Fruit fly (Drosophila melanogaster) whole organism, embryonic: ENCODE data around the gene Rassf.

Experiments used
- CG10321 ChIP-seq: fragments of 200-800 bp; sonication (Bioruptor generic); IDR thresholded peaks from 2 replicates; pipeline ENCODE4 v1.3.6; 2022; ENCODE audit warnings: missing biosample characterization, missing genetic modification characterization
- CG15479 ChIP-seq: fragments of 200-800 bp; sonication (Bioruptor generic); optimal IDR thresholded peaks from 3 replicates; lab custom pipeline; 2019; ENCODE audit warnings: missing biosample characterization, mild to moderate bottlenecking, missing genetic modification characterization, moderate library complexity
- CG1602 ChIP-seq: fragments of 200-800 bp; sonication (Bioruptor generic); optimal IDR thresholded peaks from 3 replicates; lab custom pipeline; 2016; ENCODE audit warnings: missing biosample characterization, missing genetic modification characterization
- CG17328 ChIP-seq: fragments of 200-800 bp; sonication (Bioruptor generic); IDR thresholded peaks from 2 replicates; pipeline ENCODE4 v1.3.6; 2022; ENCODE audit warnings: missing biosample characterization, missing genetic modification characterization
- CG17361 ChIP-seq: fragments of 200-800 bp; sonication (Bioruptor generic); IDR thresholded peaks from 3 replicates; pipeline ENCODE4 v1.3.6; 2022; ENCODE audit warnings: missing biosample characterization, missing genetic modification characterization
- CG18262 ChIP-seq: fragments of 200-800 bp; optimal IDR thresholded peaks from 3 replicates; lab custom pipeline; 2019; ENCODE audit warnings: missing biosample characterization, mild to moderate bottlenecking, missing genetic modification characterization, moderate library complexity
- CG18764 ChIP-seq: fragments of 200-800 bp; sonication (Bioruptor generic); optimal IDR thresholded peaks from 3 replicates; lab custom pipeline; 2016; ENCODE audit warnings: missing biosample characterization, missing genetic modification characterization
- CG2120 ChIP-seq: fragments of 200-800 bp; sonication (Bioruptor generic); optimal IDR thresholded peaks from 3 replicates; lab custom pipeline; 2016; ENCODE audit warnings: missing biosample characterization, missing genetic modification characterization
- CG2712 ChIP-seq: fragments of 200-800 bp; optimal IDR thresholded peaks from 3 replicates; lab custom pipeline; 2019; ENCODE audit warnings: missing biosample characterization, mild to moderate bottlenecking, missing genetic modification characterization, moderate library complexity
- CG3065 ChIP-seq: fragments of 200-800 bp; sonication (Bioruptor generic); optimal IDR thresholded peaks from 2 replicates; lab custom pipeline; 2016; ENCODE audit warnings: missing biosample characterization, missing genetic modification characterization
- CG32767 ChIP-seq: fragments of 200-800 bp; sonication (Bioruptor generic); IDR thresholded peaks from 2 replicates; pipeline ENCODE4 v1.3.6; 2022; ENCODE audit warnings: missing biosample characterization, missing genetic modification characterization
- CG4404 ChIP-seq: fragments of 200-800 bp; sonication (Bioruptor generic); IDR thresholded peaks from 2 replicates; pipeline ENCODE4 v1.3.6; 2022; ENCODE audit warnings: missing biosample characterization, missing genetic modification characterization
- CG7928 ChIP-seq: fragments of 200-800 bp; sonication (Bioruptor generic); optimal IDR thresholded peaks from 2 replicates; lab custom pipeline; 2017; ENCODE audit warnings: missing biosample characterization, mild to moderate bottlenecking, missing genetic modification characterization
- CG7987 ChIP-seq: fragments of 200-800 bp; sonication (Bioruptor generic); optimal IDR thresholded peaks from 2 replicates; lab custom pipeline; 2018; ENCODE audit warnings: missing biosample characterization, mild to moderate bottlenecking, missing genetic modification characterization, moderate library complexity
- CG9215 ChIP-seq: fragments of 200-800 bp; sonication (Bioruptor generic); IDR thresholded peaks from 2 replicates; pipeline ENCODE4 v1.3.6; 2022; ENCODE audit warnings: missing biosample characterization, missing genetic modification characterization
- CG9727 ChIP-seq: fragments of 200-800 bp; sonication (Bioruptor generic); optimal IDR thresholded peaks from 3 replicates; lab custom pipeline; 2017; ENCODE audit warnings: missing biosample characterization, mild to moderate bottlenecking, missing genetic modification characterization
- Dek ChIP-seq: fragments of 200-800 bp; sonication (Bioruptor generic); optimal IDR thresholded peaks from 3 replicates; lab custom pipeline; 2019; ENCODE audit warnings: missing biosample characterization, mild to moderate bottlenecking, missing genetic modification characterization, moderate library complexity
- ERR ChIP-seq: fragments of 200-800 bp; sonication (Bioruptor generic); optimal IDR thresholded peaks from 2 replicates; lab custom pipeline; 2016; ENCODE audit warnings: missing biosample characterization, missing genetic modification characterization
- Hmx ChIP-seq: fragments of 200-800 bp; sonication (Bioruptor generic); optimal IDR thresholded peaks from 2 replicates; lab custom pipeline; 2016; ENCODE audit warnings: missing biosample characterization, missing genetic modification characterization
- NC2α ChIP-seq: fragments of 200-800 bp; sonication (Bioruptor generic); optimal IDR thresholded peaks from 2 replicates; lab custom pipeline; 2016; ENCODE audit warnings: missing biosample characterization, missing genetic modification characterization
- Nf-YB ChIP-seq: fragments of 200-800 bp; sonication (Bioruptor generic); optimal IDR thresholded peaks from 3 replicates; lab custom pipeline; 2019; ENCODE audit warnings: missing biosample characterization, mild to moderate bottlenecking, missing genetic modification characterization, moderate library complexity
- Poxn ChIP-seq: fragments of 200-800 bp; sonication (Bioruptor generic); IDR thresholded peaks from 2 replicates; pipeline ENCODE4 v1.3.6; 2022; ENCODE audit warnings: missing biosample characterization, missing genetic modification characterization
- Side ChIP-seq: fragments of 200-800 bp; sonication (Bioruptor generic); optimal IDR thresholded peaks from 2 replicates; lab custom pipeline; 2016; ENCODE audit warnings: missing biosample characterization, missing genetic modification characterization
- Six4 ChIP-seq: fragments of 200-800 bp; sonication (Bioruptor generic); optimal IDR thresholded peaks from 2 replicates; lab custom pipeline; 2016; ENCODE audit warnings: missing biosample characterization, missing genetic modification characterization
- Sox100B ChIP-seq: fragments of 200-800 bp; sonication (Bioruptor generic); optimal IDR thresholded peaks from 3 replicates; lab custom pipeline; 2018; ENCODE audit warnings: missing biosample characterization, mild to moderate bottlenecking, missing genetic modification characterization
- Sry-β ChIP-seq: fragments of 200-800 bp; sonication (Bioruptor generic); optimal IDR thresholded peaks from 2 replicates; lab custom pipeline; 2018; ENCODE audit warnings: missing biosample characterization, mild to moderate bottlenecking, missing genetic modification characterization, moderate library complexity
- TFAM ChIP-seq: fragments of 200-800 bp; sonication (Bioruptor generic); optimal IDR thresholded peaks from 2 replicates; lab custom pipeline; 2017; ENCODE audit warnings: missing biosample characterization, missing genetic modification characterization, inconsistent platforms
- Xbp1 ChIP-seq: fragments of 200-800 bp; sonication (Bioruptor generic); optimal IDR thresholded peaks from 3 replicates; lab custom pipeline; 2016; ENCODE audit warnings: missing biosample characterization, mild to moderate bottlenecking, missing genetic modification characterization
- Xrp1 ChIP-seq: fragments of 200-800 bp; sonication (Bioruptor generic); IDR thresholded peaks from 2 replicates; pipeline ENCODE4 v1.3.6; 2022; ENCODE audit warnings: missing biosample characterization, missing genetic modification characterization
- aop ChIP-seq: fragments of 200-800 bp; sonication (Bioruptor generic); IDR thresholded peaks from 2 replicates; pipeline ENCODE4 v1.3.6; 2022; ENCODE audit warnings: missing biosample characterization, missing genetic modification characterization
- bab2 ChIP-seq: fragments of 200-800 bp; sonication (Bioruptor generic); optimal IDR thresholded peaks from 2 replicates; lab custom pipeline; 2016; ENCODE audit warnings: missing biosample characterization, missing genetic modification characterization
- bbx ChIP-seq: fragments of 200-800 bp; sonication (Bioruptor generic); IDR thresholded peaks from 2 replicates; pipeline ENCODE4 v1.3.6; 2022; ENCODE audit warnings: missing biosample characterization, missing genetic modification characterization; ENCODE audit not compliant: partially characterized antibody
- cg ChIP-seq: fragments of 200-800 bp; sonication (Bioruptor generic); optimal IDR thresholded peaks from 3 replicates; lab custom pipeline; 2019; ENCODE audit warnings: missing biosample characterization, mild to moderate bottlenecking, missing genetic modification characterization, moderate library complexity
- corto ChIP-seq: fragments of 200-800 bp; sonication (Bioruptor generic); optimal IDR thresholded peaks from 2 replicates; lab custom pipeline; 2016; ENCODE audit warnings: missing biosample characterization, mild to moderate bottlenecking, missing genetic modification characterization, moderate library complexity
- dm ChIP-seq: fragments of 200-800 bp; sonication (Bioruptor generic); optimal IDR thresholded peaks from 3 replicates; lab custom pipeline; 2016; ENCODE audit warnings: missing biosample characterization, missing genetic modification characterization
- ewg ChIP-seq: fragments of 200-800 bp; sonication (Bioruptor generic); optimal IDR thresholded peaks from 3 replicates; lab custom pipeline; 2017; ENCODE audit warnings: mild to moderate bottlenecking, missing biosample characterization, missing genetic modification reagents, missing genetic modification characterization
- fd102C ChIP-seq: fragments of 200-800 bp; sonication (Bioruptor generic); optimal IDR thresholded peaks from 2 replicates; lab custom pipeline; 2018; ENCODE audit warnings: missing biosample characterization, mild to moderate bottlenecking, missing genetic modification characterization, moderate library complexity
- gcm ChIP-seq: fragments of 200-800 bp; sonication (Bioruptor generic); optimal IDR thresholded peaks from 2 replicates; lab custom pipeline; 2019; ENCODE audit warnings: missing biosample characterization, mild to moderate bottlenecking, missing genetic modification characterization, moderate library complexity
- hkb ChIP-seq, 2 experiments: fragments of 200-800 bp in 1 of 2; fragments of >200 bp in 1 of 2; sonication (Bioruptor generic) in 1 of 2; IDR thresholded peaks in 1 of 2; optimal IDR thresholded peaks in 1 of 2; 2 replicates each; pipeline versions ENCODE4 v1.3.6 to Lab custom; 2017 to 2022; ENCODE audit warnings: missing biosample characterization in 1 of 2, missing genetic modification characterization in 1 of 2
- ken ChIP-seq: fragments of 200-800 bp; sonication (Bioruptor generic); IDR thresholded peaks from 3 replicates; pipeline ENCODE4 v1.3.6; 2022; ENCODE audit warnings: missing biosample characterization, missing genetic modification characterization
- lola ChIP-seq, 3 experiments: fragments of >200 bp in 2 of 3; fragments of 200-800 bp in 1 of 3; sonication (Bioruptor generic) in 1 of 3; optimal IDR thresholded peaks; 2 replicates each; lab custom pipeline; 2017 to 2019; ENCODE audit warnings: missing biosample characterization in 3 of 3, missing genetic modification characterization in 3 of 3, mild to moderate bottlenecking in 1 of 3, moderate library complexity in 1 of 3
- luna ChIP-seq: fragments of 200-800 bp; sonication (Bioruptor generic); optimal IDR thresholded peaks from 2 replicates; lab custom pipeline; 2016; ENCODE audit warnings: missing biosample characterization, missing genetic modification characterization
- pita ChIP-seq: fragments of 200-800 bp; sonication (Bioruptor generic); optimal IDR thresholded peaks from 2 replicates; lab custom pipeline; 2017; ENCODE audit warnings: missing biosample characterization, mild to moderate bottlenecking, missing genetic modification characterization
- repo ChIP-seq: fragments of 200-800 bp; sonication (Bioruptor generic); optimal IDR thresholded peaks from 2 replicates; lab custom pipeline; 2016; ENCODE audit warnings: missing biosample characterization, missing genetic modification characterization
- sens ChIP-seq: fragments of 200-800 bp; sonication (Bioruptor generic); peaks from one replicate; lab custom pipeline; 2016; ENCODE audit warnings: missing biosample characterization, missing genetic modification characterization
- shn ChIP-seq: fragments of 200-800 bp; sonication (Bioruptor generic); optimal IDR thresholded peaks from 3 replicates; lab custom pipeline; 2016; ENCODE audit warnings: missing biosample characterization, missing genetic modification characterization
- tgo ChIP-seq: fragments of 200-800 bp; sonication (Bioruptor generic); IDR thresholded peaks from 3 replicates; pipeline ENCODE4 v1.3.6; 2022; ENCODE audit warnings: missing biosample characterization, missing genetic modification characterization
- trem ChIP-seq: fragments of 200-800 bp; optimal IDR thresholded peaks from 3 replicates; lab custom pipeline; 2019; ENCODE audit warnings: missing biosample characterization, mild to moderate bottlenecking, missing genetic modification characterization, moderate library complexity
- twi ChIP-seq: fragments of 200-800 bp; optimal IDR thresholded peaks from 2 replicates; lab custom pipeline; 2019; ENCODE audit warnings: missing biosample characterization, mild to moderate bottlenecking, missing genetic modification characterization, moderate library complexity
- zfh1 ChIP-seq: fragments of 200-800 bp; sonication (Bioruptor generic); IDR thresholded peaks from 3 replicates; pipeline ENCODE4 v1.3.6; 2022; ENCODE audit warnings: missing biosample characterization, missing genetic modification characterization

The Rassf gene

dm6 chr3R:23133301-23133828, 15.6 kb upstream of the Rassf start (continued):
- TF ChIP-seq NC2α (GFP tag; lab: Kevin White, UChicago): no peak
- TF ChIP-seq Sry-β (GFP tag; lab: Kevin White, UChicago): no peak
- peak; percentile 34; the same call in 1 of the 3 replicates for TF ChIP-seq zfh1 (GFP tag; lab: Robert Waterston, UW)
- TF ChIP-seq CG18764 (GFP tag; lab: Kevin White, UChicago): no peak
- TF ChIP-seq Poxn (GFP tag; lab: Robert Waterston, UW): no peak
- peak; percentile 31 for TF ChIP-seq CG15479 (GFP tag; lab: Kevin White, UChicago)
- no peak for TF ChIP-seq CG2120 (GFP tag; lab: Kevin White, UChicago)
- no peak for TF ChIP-seq ewg (GFP tag; lab: Kevin White, UChicago)
- no peak for TF ChIP-seq Hmx (GFP tag; lab: Kevin White, UChicago)
- TF ChIP-seq dm (GFP tag; lab: Kevin White, UChicago): no peak
- peak; percentile 64 for TF ChIP-seq CG9727
- peak; percentile 29; the same call in 1 of the 2 replicates for TF ChIP-seq CG4404 (GFP tag; lab: Robert Waterston, UW)
- TF ChIP-seq Xbp1 (GFP tag; lab: Kevin White, UChicago): no peak
- TF ChIP-seq CG17361: 0 out of 3 replicates have a peak, but pooled peaks have one; percentile 40
- peak; percentile 28 for TF ChIP-seq CG1602 (GFP tag; lab: Kevin White, UChicago)
- TF ChIP-seq sens (GFP tag; lab: Kevin White, UChicago): peak; percentile 83
- no peak for TF ChIP-seq ERR
- TF ChIP-seq bbx (GFP tag; lab: Robert Waterston, UW): no peak
- TF ChIP-seq hkb (optimal IDR thresholded peaks at IDR 0.05; lab: Kevin White, UChicago): no peak
- 0 out of 2 replicates have a peak, but pooled peaks have one; percentile 25 for TF ChIP-seq hkb (GFP tag; IDR thresholded peaks at IDR 0.05; lab: Robert Waterston, UW)
- TF ChIP-seq Side (GFP tag; lab: Kevin White, UChicago): no peak
- TF ChIP-seq Xrp1 (GFP tag; lab: Robert Waterston, UW): peak; percentile 55; the same call in 1 of the 2 replicates
- TF ChIP-seq shn: no peak
- no peak for TF ChIP-seq Six4 (GFP tag; lab: Kevin White, UChicago)
- TF ChIP-seq CG10321 (GFP tag; lab: Robert Waterston, UW): peak; percentile 90
- no peak for TF ChIP-seq Dek (tag; lab: Kevin White, UChicago)
- TF ChIP-seq luna (GFP tag; lab: Kevin White, UChicago): no peak
- TF ChIP-seq Sox100B (GFP tag; lab: Kevin White, UChicago): no peak
- 0 out of 2 replicates have a peak, but pooled peaks have one; percentile 29 for TF ChIP-seq CG17328 (GFP tag; lab: Robert Waterston, UW)
- peak; percentile 85 for TF ChIP-seq Nf-YB (GFP tag; lab: Kevin White, UChicago)
- no peak for TF ChIP-seq TFAM
- no peak for TF ChIP-seq aop (GFP tag; lab: Robert Waterston, UW)
- TF ChIP-seq cg: peak; percentile 57
- TF ChIP-seq corto (GFP tag; lab: Kevin White, UChicago): no peak
- TF ChIP-seq trem (tag; lab: Kevin White, UChicago): no peak
- TF ChIP-seq fd102C (GFP tag; lab: Kevin White, UChicago): peak; percentile 85
- peak; percentile 65 for TF ChIP-seq CG3065 (GFP tag; lab: Kevin White, UChicago)
- TF ChIP-seq CG7928: no peak
- TF ChIP-seq twi (tag; lab: Kevin White, UChicago): no peak
- TF ChIP-seq CG7987 (GFP tag; lab: Kevin White, UChicago): no peak
- TF ChIP-seq repo: no peak
- TF ChIP-seq pita: no peak
- TF ChIP-seq CG2712: peak; percentile 48
- no peak for TF ChIP-seq ken (GFP tag; lab: Robert Waterston, UW)
- peak; percentile 51 for TF ChIP-seq CG18262 (tag; lab: Kevin White, UChicago)
- TF ChIP-seq CG32767: 0 out of 2 replicates have a peak, but pooled peaks have one; percentile 18
- no peak for TF ChIP-seq CG9215 (GFP tag; lab: Robert Waterston, UW)
- peak in 1 of 3 experiments; percentile 5 for TF ChIP-seq lola (GFP tag; optimal IDR thresholded peaks at IDR 0.05; lab: Kevin White, UChicago)
- peak; percentile 56 for TF ChIP-seq gcm (GFP tag; lab: Kevin White, UChicago)
- no peak for TF ChIP-seq bab2 (GFP tag; lab: Kevin White, UChicago)
- no peak for TF ChIP-seq tgo (GFP tag; lab: Robert Waterston, UW)
